Worm (Caenorhabditis elegans) whole organism, early embryonic: ENCODE measurements around the gene Y75B8A.28.

ENCODE experiments used
- B0310.2 ChIP-seq: sonication (generic microtip); optimal IDR thresholded peaks from 2 replicates; lab custom pipeline; 2016; ENCODE audit warnings: mild to moderate bottlenecking, missing genetic modification characterization, missing compliant biosample characterization
- aly-1 ChIP-seq: sonication (generic microtip); optimal IDR thresholded peaks from 2 replicates; lab custom pipeline; 2016; ENCODE audit warnings: missing genetic modification characterization, missing compliant biosample characterization
- ama-1 ChIP-seq: fragments of 150-350 bp; optimal IDR thresholded peaks from 2 replicates; lab custom pipeline; 2014
- ceh-36 ChIP-seq: sonication (generic microtip); optimal IDR thresholded peaks from 2 replicates; lab custom pipeline; 2016; ENCODE audit warnings: missing genetic modification characterization, inconsistent platforms, missing compliant biosample characterization
- flt-1 ChIP-seq: fragments of 200-800 bp; sonication (Bioruptor generic); IDR thresholded peaks from 2 replicates; pipeline ENCODE4 v1.3.6; 2022; ENCODE audit warnings: missing genetic modification characterization, missing compliant biosample characterization
- hmbx-1 ChIP-seq: sonication (generic microtip); optimal IDR thresholded peaks from 2 replicates; lab custom pipeline; 2016; ENCODE audit warnings: mild to moderate bottlenecking, missing genetic modification characterization, missing compliant biosample characterization
- hnd-1 ChIP-seq: sonication (generic microtip); optimal IDR thresholded peaks from 2 replicates; lab custom pipeline; 2016; ENCODE audit warnings: missing genetic modification characterization, missing compliant biosample characterization
- pes-1 ChIP-seq: fragments of 200-800 bp; sonication (Bioruptor generic); IDR thresholded peaks from 2 replicates; pipeline ENCODE4 v1.3.6; 2022; ENCODE audit warnings: missing genetic modification reagents, missing genetic modification characterization, missing compliant biosample characterization
- tbx-37 ChIP-seq: fragments of 200-800 bp; sonication (Bioruptor generic); conservative IDR thresholded peaks from 2 replicates; pipeline ENCODE4 v1.3.6; 2022; ENCODE audit warnings: missing genetic modification reagents, missing genetic modification characterization, missing compliant biosample characterization
- tra-4 ChIP-seq: sonication (generic microtip); optimal IDR thresholded peaks from 2 replicates; lab custom pipeline; 2017; ENCODE audit warnings: missing genetic modification characterization, missing compliant biosample characterization

DNA sequence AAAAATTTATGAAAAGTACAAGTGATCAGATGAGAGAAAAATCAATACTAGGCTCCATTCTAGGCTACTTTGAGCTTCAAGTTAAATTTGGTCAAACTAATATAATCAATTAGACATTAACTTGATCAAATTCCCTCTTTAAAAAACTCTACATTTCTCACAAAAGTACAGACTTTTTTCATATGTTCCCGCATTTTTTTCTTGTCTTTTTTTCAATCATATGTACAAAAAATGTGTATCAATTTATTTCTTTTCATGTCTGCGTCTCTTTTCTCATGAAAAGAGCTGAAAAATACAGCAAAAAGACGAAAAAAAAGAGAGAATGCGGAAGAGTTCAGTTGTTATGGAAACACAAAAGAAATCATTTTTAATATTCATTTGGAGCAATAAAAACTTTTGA, 19.6 kb upstream of the Y75B8A.28 start:
- TF ChIP-seq hmbx-1 (tag; lab: Kevin White, UChicago) (no peak), ama-1 (no peak), hnd-1 (tag; lab: Kevin White, UChicago) (no peak), flt-1 (GFP tag; lab: Robert Waterston, UW) (no peak), tra-4 (no peak), aly-1 (tag; lab: Kevin White, UChicago) (no peak), tbx-37 (GFP tag; lab: Robert Waterston, UW) (no peak), ceh-36 (no peak), B0310.2 (tag; lab: Kevin White, UChicago) (no peak), pes-1 (no peak)
